Fruit fly (Drosophila melanogaster) whole organism, embryonic: ENCODE data around the gene Lmpt.

Experiments
- Abd-B ChIP-seq: fragments of 200-800 bp; sonication (Bioruptor generic); optimal IDR thresholded peaks from 2 replicates; lab custom pipeline; 2018; ENCODE audit warnings: missing biosample characterization, mild to moderate bottlenecking, missing genetic modification characterization, moderate library complexity
- Antp ChIP-seq: fragments of 200-800 bp; sonication (Bioruptor generic); optimal IDR thresholded peaks from 3 replicates; lab custom pipeline; 2016; ENCODE audit warnings: missing biosample characterization, missing genetic modification characterization
- Atf6 ChIP-seq: fragments of 200-800 bp; sonication (Bioruptor generic); IDR thresholded peaks from 2 replicates; pipeline ENCODE4 v1.3.6; 2022; ENCODE audit warnings: missing biosample characterization, missing genetic modification characterization
- BtbVII ChIP-seq: fragments of 200-800 bp; sonication (Bioruptor generic); optimal IDR thresholded peaks from 3 replicates; lab custom pipeline; 2017; ENCODE audit warnings: missing biosample characterization, mild to moderate bottlenecking, missing genetic modification characterization
- CG10209 ChIP-seq: fragments of 200-800 bp; sonication (Bioruptor generic); optimal IDR thresholded peaks from 3 replicates; lab custom pipeline; 2017; ENCODE audit warnings: missing biosample characterization, mild to moderate bottlenecking, missing genetic modification characterization, missing genetic modification reagents
- CG10462 ChIP-seq: fragments of 200-800 bp; sonication (Bioruptor generic); optimal IDR thresholded peaks from 2 replicates; lab custom pipeline; 2016; ENCODE audit warnings: missing biosample characterization, missing genetic modification characterization
- CG11247 ChIP-seq: fragments of 200-800 bp; sonication (Bioruptor generic); IDR thresholded peaks from 2 replicates; pipeline ENCODE4 v1.3.6; 2022; ENCODE audit warnings: missing biosample characterization, missing genetic modification characterization
- CG12104 ChIP-seq: fragments of 200-800 bp; sonication (Bioruptor generic); optimal IDR thresholded peaks from 3 replicates; lab custom pipeline; 2016; ENCODE audit warnings: missing biosample characterization, missing genetic modification characterization
- CG12236 ChIP-seq: fragments of 200-800 bp; sonication (Bioruptor generic); optimal IDR thresholded peaks from 2 replicates; lab custom pipeline; 2016; ENCODE audit warnings: missing biosample characterization, missing genetic modification characterization
- CG14965 ChIP-seq: fragments of 200-800 bp; sonication (Bioruptor generic); optimal IDR thresholded peaks from 2 replicates; lab custom pipeline; 2016; ENCODE audit warnings: missing biosample characterization, missing genetic modification characterization, borderline replicate concordance
- CG15514 ChIP-seq: fragments of 200-800 bp; sonication (Bioruptor generic); optimal IDR thresholded peaks from 3 replicates; lab custom pipeline; 2017; ENCODE audit warnings: missing biosample characterization, missing genetic modification characterization, mild to moderate bottlenecking, moderate library complexity, missing genetic modification reagents
- CG17186 ChIP-seq: fragments of 200-800 bp; sonication (Bioruptor generic); optimal IDR thresholded peaks from 3 replicates; lab custom pipeline; 2017; ENCODE audit warnings: missing biosample characterization, missing genetic modification reagents, missing genetic modification characterization
- CG3065 ChIP-seq: fragments of 200-800 bp; sonication (Bioruptor generic); optimal IDR thresholded peaks from 2 replicates; lab custom pipeline; 2016; ENCODE audit warnings: missing biosample characterization, missing genetic modification characterization
- CG32772 ChIP-seq: fragments of 200-800 bp; sonication (Bioruptor generic); IDR thresholded peaks from 2 replicates; pipeline ENCODE4 v1.3.6; 2022; ENCODE audit warnings: missing biosample characterization, missing genetic modification characterization
- CG4730 ChIP-seq: fragments of 200-800 bp; sonication (Bioruptor generic); IDR thresholded peaks from 2 replicates; pipeline ENCODE4 v1.3.6; 2022; ENCODE audit warnings: missing biosample characterization, missing genetic modification characterization
- CG4854 ChIP-seq: fragments of 200-800 bp; sonication (Bioruptor generic); optimal IDR thresholded peaks from 2 replicates; lab custom pipeline; 2016; ENCODE audit warnings: missing biosample characterization, missing genetic modification characterization, inconsistent platforms
- CG7271 ChIP-seq: fragments of 200-800 bp; sonication (Bioruptor generic); optimal IDR thresholded peaks from 2 replicates; lab custom pipeline; 2018; ENCODE audit warnings: missing biosample characterization, mild to moderate bottlenecking, missing genetic modification characterization, moderate library complexity
- CG7839 ChIP-seq: fragments of 200-800 bp; sonication (Bioruptor generic); optimal IDR thresholded peaks from 3 replicates; lab custom pipeline; 2018; ENCODE audit warnings: missing biosample characterization, mild to moderate bottlenecking, missing genetic modification characterization, moderate library complexity
- CG8924 ChIP-seq: fragments of 200-800 bp; optimal IDR thresholded peaks from 3 replicates; lab custom pipeline; 2019; ENCODE audit warnings: missing biosample characterization, mild to moderate bottlenecking, missing genetic modification characterization, moderate library complexity
- CG9609 ChIP-seq: fragments of 200-800 bp; sonication (Bioruptor generic); optimal IDR thresholded peaks from 3 replicates; lab custom pipeline; 2016; ENCODE audit warnings: missing biosample characterization, missing genetic modification characterization
- Dad ChIP-seq: fragments of 200-800 bp; sonication (Bioruptor generic); optimal IDR thresholded peaks from 3 replicates; lab custom pipeline; 2016; ENCODE audit warnings: missing biosample characterization, missing genetic modification characterization
- Dbx ChIP-seq: fragments of 200-800 bp; sonication (Bioruptor generic); IDR thresholded peaks from 3 replicates; pipeline ENCODE4 v1.3.6; 2022; ENCODE audit warnings: missing biosample characterization, missing genetic modification characterization
- Dll ChIP-seq: fragments of 200-800 bp; sonication (Bioruptor generic); IDR thresholded peaks from 4 replicates; pipeline ENCODE4 v1.3.6; 2022; ENCODE audit warnings: missing biosample characterization, missing genetic modification characterization; ENCODE audit not compliant: partially characterized antibody
- Eip74EF ChIP-seq, 2 experiments: fragments of 200-800 bp in 1 of 2; fragments of >200 bp in 1 of 2; sonication (Bioruptor generic) in 1 of 2; optimal IDR thresholded peaks; 2 replicates each; lab custom pipeline; 2017 to 2019; ENCODE audit warnings: missing biosample characterization in 2 of 2, missing genetic modification characterization in 2 of 2, mild to moderate bottlenecking in 1 of 2, moderate library complexity in 1 of 2
- HHEX ChIP-seq: fragments of 200-800 bp; sonication (Bioruptor generic); optimal IDR thresholded peaks from 3 replicates; lab custom pipeline; 2017; ENCODE audit warnings: missing biosample characterization, mild to moderate bottlenecking, missing genetic modification characterization, missing genetic modification reagents
- Hmr ChIP-seq: fragments of 200-800 bp; sonication (Bioruptor generic); optimal IDR thresholded peaks from 3 replicates; lab custom pipeline; 2017; ENCODE audit warnings: mild to moderate bottlenecking, missing biosample characterization, missing genetic modification reagents, missing genetic modification characterization
- Hmx ChIP-seq: fragments of 200-800 bp; sonication (Bioruptor generic); optimal IDR thresholded peaks from 2 replicates; lab custom pipeline; 2016; ENCODE audit warnings: missing biosample characterization, missing genetic modification characterization
- Nf-YA ChIP-seq: fragments of 200-800 bp; sonication (Bioruptor generic); IDR thresholded peaks from 2 replicates; pipeline ENCODE4 v1.3.6; 2022; ENCODE audit warnings: missing biosample characterization, missing genetic modification characterization
- Oli ChIP-seq: fragments of 200-800 bp; sonication (Bioruptor generic); optimal IDR thresholded peaks from 2 replicates; lab custom pipeline; 2018; ENCODE audit warnings: missing biosample characterization, mild to moderate bottlenecking, missing genetic modification characterization, moderate library complexity
- Ptx1 ChIP-seq: fragments of 200-800 bp; sonication (Bioruptor generic); IDR thresholded peaks from 2 replicates; pipeline ENCODE4 v1.3.6; 2022; ENCODE audit warnings: missing biosample characterization, missing genetic modification characterization
- Six4 ChIP-seq: fragments of 200-800 bp; sonication (Bioruptor generic); optimal IDR thresholded peaks from 2 replicates; lab custom pipeline; 2016; ENCODE audit warnings: missing biosample characterization, missing genetic modification characterization
- al ChIP-seq: fragments of 200-800 bp; sonication (Bioruptor generic); IDR thresholded peaks from 2 replicates; pipeline ENCODE4 v1.3.6; 2022; ENCODE audit warnings: missing biosample characterization, missing genetic modification characterization
- az2 ChIP-seq: fragments of 200-800 bp; sonication (Bioruptor generic); optimal IDR thresholded peaks from 3 replicates; lab custom pipeline; 2016; ENCODE audit warnings: missing biosample characterization, missing genetic modification characterization
- chn ChIP-seq: fragments of 200-800 bp; sonication (Bioruptor generic); optimal IDR thresholded peaks from 2 replicates; lab custom pipeline; 2016; ENCODE audit warnings: missing biosample characterization, missing genetic modification characterization
- dm ChIP-seq: fragments of 200-800 bp; sonication (Bioruptor generic); optimal IDR thresholded peaks from 3 replicates; lab custom pipeline; 2016; ENCODE audit warnings: missing biosample characterization, missing genetic modification characterization
- dmrt11E ChIP-seq: fragments of 200-800 bp; sonication (Bioruptor generic); optimal IDR thresholded peaks from 3 replicates; lab custom pipeline; 2018; ENCODE audit warnings: missing biosample characterization, mild to moderate bottlenecking, missing genetic modification characterization, moderate library complexity
- dmrt99B ChIP-seq: fragments of 200-800 bp; sonication (Bioruptor generic); optimal IDR thresholded peaks from 2 replicates; lab custom pipeline; 2018; ENCODE audit warnings: missing biosample characterization, mild to moderate bottlenecking, missing genetic modification characterization, moderate library complexity
- exex ChIP-seq: fragments of 200-800 bp; sonication (Bioruptor generic); optimal IDR thresholded peaks from 4 replicates; lab custom pipeline; 2018; ENCODE audit warnings: missing biosample characterization, mild to moderate bottlenecking, missing genetic modification characterization, moderate library complexity
- fu2 ChIP-seq: fragments of 200-800 bp; sonication (Bioruptor generic); optimal IDR thresholded peaks from 2 replicates; lab custom pipeline; 2016; ENCODE audit warnings: missing biosample characterization, missing genetic modification characterization
- grn ChIP-seq: fragments of 200-800 bp; sonication (Bioruptor generic); optimal IDR thresholded peaks from 3 replicates; lab custom pipeline; 2017; ENCODE audit warnings: missing biosample characterization, missing genetic modification characterization
- inv ChIP-seq: fragments of 200-800 bp; sonication (Bioruptor generic); IDR thresholded peaks from 2 replicates; pipeline ENCODE4 v1.3.6; 2022; ENCODE audit warnings: missing biosample characterization, missing genetic modification characterization; ENCODE audit not compliant: partially characterized antibody
- kah ChIP-seq: fragments of 200-800 bp; sonication (Bioruptor generic); optimal IDR thresholded peaks from 2 replicates; lab custom pipeline; 2018; ENCODE audit warnings: missing biosample characterization, mild to moderate bottlenecking, missing genetic modification characterization
- lilli ChIP-seq: fragments of 200-800 bp; sonication (Bioruptor generic); optimal IDR thresholded peaks from 3 replicates; lab custom pipeline; 2016; ENCODE audit warnings: missing biosample characterization, missing genetic modification characterization
- lmd ChIP-seq: fragments of 200-800 bp; sonication (Bioruptor generic); IDR thresholded peaks from 2 replicates; pipeline ENCODE4 v1.3.6; 2022; ENCODE audit warnings: missing biosample characterization, missing genetic modification characterization
- peb ChIP-seq: fragments of 200-800 bp; sonication (Bioruptor generic); IDR thresholded peaks from 2 replicates; pipeline ENCODE4 v1.3.6; 2022; ENCODE audit warnings: missing biosample characterization, missing genetic modification characterization
- pita ChIP-seq: fragments of 200-800 bp; sonication (Bioruptor generic); optimal IDR thresholded peaks from 2 replicates; lab custom pipeline; 2017; ENCODE audit warnings: missing biosample characterization, mild to moderate bottlenecking, missing genetic modification characterization
- pros ChIP-seq: fragments of 200-800 bp; sonication (Bioruptor generic); optimal IDR thresholded peaks from 3 replicates; lab custom pipeline; 2019; ENCODE audit warnings: missing biosample characterization, mild to moderate bottlenecking, missing genetic modification characterization, moderate library complexity
- row ChIP-seq: fragments of 200-800 bp; sonication (Bioruptor generic); IDR thresholded peaks from 3 replicates; pipeline ENCODE4 v1.3.6; 2022; ENCODE audit warnings: missing biosample characterization, missing genetic modification characterization
- sc ChIP-seq, 3 experiments: fragments of >200 bp in 2 of 3; fragments of 200-800 bp in 1 of 3; sonication (Bioruptor generic) in 1 of 3; optimal IDR thresholded peaks; 2 replicates in 2 of 3; 3 replicates in 1 of 3; lab custom pipeline; 2017; ENCODE audit warnings: mild to moderate bottlenecking in 1 of 3, missing biosample characterization in 1 of 3, missing genetic modification characterization in 1 of 3, missing genetic modification reagents in 1 of 3
- slbo ChIP-seq: fragments of 200-800 bp; sonication (Bioruptor generic); IDR thresholded peaks from 2 replicates; pipeline ENCODE4 v1.3.6; 2022; ENCODE audit warnings: missing biosample characterization, missing genetic modification characterization
- slp2 ChIP-seq: fragments of 200-800 bp; sonication (Bioruptor generic); optimal IDR thresholded peaks from 2 replicates; lab custom pipeline; 2016; ENCODE audit warnings: missing biosample characterization, missing genetic modification characterization

The Lmpt gene

dm6 chr3L:16893647-16894046 is 28.6 kb downstream of the Lmpt start (continued):
- no peak for TF ChIP-seq chn (GFP tag; lab: Kevin White, UChicago)
- TF ChIP-seq Antp (GFP tag; lab: Kevin White, UChicago): no peak
- TF ChIP-seq CG12236 (GFP tag; lab: Kevin White, UChicago): no peak
- TF ChIP-seq az2: no peak
- TF ChIP-seq Hmx (GFP tag; lab: Kevin White, UChicago): no peak
- TF ChIP-seq Oli (tag; lab: Kevin White, UChicago): peak; percentile 1
- TF ChIP-seq lilli (GFP tag; lab: Kevin White, UChicago): peak; percentile 36
- TF ChIP-seq CG11247: no peak
- TF ChIP-seq CG4854 (GFP tag; lab: Kevin White, UChicago): no peak
- no peak for TF ChIP-seq CG3065 (GFP tag; lab: Kevin White, UChicago)
- no peak for TF ChIP-seq CG10462 (GFP tag; lab: Kevin White, UChicago)
- peak; percentile 28; the same call in 1 of the 2 replicates for TF ChIP-seq lmd (GFP tag; lab: Robert Waterston, UW)
- TF ChIP-seq Ptx1: peak; percentile 41; the same call in 1 of the 2 replicates
- no peak for TF ChIP-seq BtbVII (GFP tag; lab: Kevin White, UChicago)
- no peak for TF ChIP-seq Dad (GFP tag; lab: Kevin White, UChicago)
- TF ChIP-seq row (GFP tag; lab: Robert Waterston, UW): peak; percentile 58
- TF ChIP-seq CG10209 (GFP tag; lab: Kevin White, UChicago): peak; percentile 9
- no peak for TF ChIP-seq grn (GFP tag; lab: Kevin White, UChicago)
- no peak for TF ChIP-seq slp2 (GFP tag; lab: Kevin White, UChicago)
- no peak for TF ChIP-seq fu2
- no peak for TF ChIP-seq Dll (GFP tag; lab: Robert Waterston, UW)
- no peak for TF ChIP-seq kah
- no peak for TF ChIP-seq CG12104
- TF ChIP-seq pros: no peak
- no peak for TF ChIP-seq Six4 (GFP tag; lab: Kevin White, UChicago)
- TF ChIP-seq Hmr: peak; percentile 31
- no peak for TF ChIP-seq CG14965 (GFP tag; lab: Kevin White, UChicago)
- no peak for TF ChIP-seq dmrt11E (tag; lab: Kevin White, UChicago)
- peak; percentile 42 for TF ChIP-seq dmrt99B (tag; lab: Kevin White, UChicago)
- TF ChIP-seq CG8924: peak; percentile 23
- TF ChIP-seq exex (tag; lab: Kevin White, UChicago): no peak
- TF ChIP-seq CG17186 (GFP tag; lab: Kevin White, UChicago): no peak
- TF ChIP-seq Atf6 (GFP tag; lab: Robert Waterston, UW): peak; percentile 10; the same call in 1 of the 2 replicates
- peak; percentile 19 for TF ChIP-seq HHEX
- TF ChIP-seq CG7839 (tag; lab: Kevin White, UChicago): peak; percentile 50
- TF ChIP-seq slbo (GFP tag; lab: Robert Waterston, UW): peak; percentile 50; the same call in 1 of the 2 replicates
- TF ChIP-seq CG4730 (GFP tag; lab: Robert Waterston, UW): no peak
- no peak for TF ChIP-seq dm (GFP tag; lab: Kevin White, UChicago)
- TF ChIP-seq Dbx (GFP tag; lab: Robert Waterston, UW): no peak
- no peak for TF ChIP-seq CG7271 (tag; lab: Kevin White, UChicago)
- TF ChIP-seq CG15514: peak; percentile 19
- no peak for TF ChIP-seq CG9609 (GFP tag; lab: Kevin White, UChicago)
- TF ChIP-seq inv (GFP tag; lab: Robert Waterston, UW): no peak
- TF ChIP-seq Eip74EF (GFP tag; optimal IDR thresholded peaks at IDR 0.05; lab: Kevin White, UChicago): no peak
- TF ChIP-seq sc (optimal IDR thresholded peaks at IDR 0.05; lab: Kevin White, UChicago): no peak
- no peak for TF ChIP-seq sc (GFP tag; optimal IDR thresholded peaks at IDR 0.05; lab: Kevin White, UChicago)
- no peak for TF ChIP-seq peb (GFP tag; lab: Robert Waterston, UW)
- TF ChIP-seq Abd-B (GFP tag; lab: Kevin White, UChicago): no peak
- TF ChIP-seq pita (GFP tag; lab: Kevin White, UChicago): no peak
- TF ChIP-seq CG32772 (GFP tag; lab: Robert Waterston, UW): no peak
- TF ChIP-seq al (GFP tag; lab: Robert Waterston, UW): 0 out of 2 replicates have a peak, but pooled peaks have one; percentile 9
- TF ChIP-seq Nf-YA (GFP tag; lab: Robert Waterston, UW): no peak
